Worm (Caenorhabditis elegans) whole organism, L3 larva: ENCODE data around the gene let-653.

Experiments
- elt-1 ChIP-seq: fragments of 150-350 bp; optimal IDR thresholded peaks from 2 replicates; lab custom pipeline; 2014; ENCODE audit warnings: missing biosample characterization, missing genetic modification characterization
- mdl-1 ChIP-seq: fragments of 150-350 bp; optimal IDR thresholded peaks from 2 replicates; lab custom pipeline; 2014; ENCODE audit warnings: missing biosample characterization, missing genetic modification characterization
- nfya-1 ChIP-seq: sonication (generic microtip); optimal IDR thresholded peaks from 2 replicates; lab custom pipeline; 2017; ENCODE audit warnings: missing genetic modification characterization, mild to moderate bottlenecking, missing compliant biosample characterization, antibody characterized with exemption, moderate library complexity; ENCODE audit not compliant: insufficient read depth

DNA sequence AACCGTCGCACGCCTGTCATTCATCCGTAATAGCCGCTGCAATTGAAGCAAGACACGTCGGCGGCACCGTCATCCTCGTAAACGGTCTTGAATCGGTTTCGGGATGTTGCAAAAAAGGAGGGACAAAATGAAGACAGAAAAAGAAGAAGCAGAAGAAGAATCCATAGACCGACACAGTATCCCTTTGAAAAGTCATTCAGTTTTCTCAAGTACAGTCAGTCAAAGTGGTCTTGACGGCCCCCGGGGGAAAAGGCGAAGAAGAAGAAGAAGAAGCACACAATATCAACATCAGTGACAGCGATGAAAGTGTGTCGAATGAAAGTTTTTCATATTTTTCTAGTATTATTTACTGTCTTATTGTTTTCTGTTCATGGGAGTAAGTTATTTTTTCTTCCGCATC, 7.2 kb upstream of the let-653 start, which contains the start of gene cutl-27:
- TF ChIP-seq nfya-1 (tag; lab: Kevin White, UChicago): no peak
- no peak for TF ChIP-seq mdl-1 (tag; lab: Kevin White, UChicago)
- no peak for TF ChIP-seq elt-1 (tag; lab: Kevin White, UChicago)
